Worm (Caenorhabditis elegans): ENCODE measurements around the gene F44E7.5.

DNA sequence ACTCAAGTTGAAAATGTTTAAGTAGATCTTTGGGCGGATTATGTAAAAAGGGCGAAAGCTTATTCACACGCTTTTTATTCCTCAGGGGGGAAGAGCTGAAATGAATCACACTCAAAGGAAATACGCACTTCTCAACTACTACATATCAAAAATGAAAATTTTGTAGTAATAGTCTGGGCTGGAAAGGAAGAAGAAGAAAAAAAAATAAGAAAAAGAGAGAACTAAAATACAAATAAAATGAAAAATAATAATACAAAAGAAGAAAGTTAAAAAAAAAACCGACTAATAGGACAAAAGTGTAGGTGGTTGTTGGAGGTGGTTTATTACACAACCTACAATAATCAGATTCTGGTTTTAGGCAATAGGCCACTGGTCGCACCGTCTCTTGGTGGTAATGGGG lies 44.7 kb downstream of the F44E7.5 start, which contains the start of gene K09H11.6:
- no peak for TF ChIP-seq flt-1 (GFP tag; IDR thresholded peaks at IDR 0.05)
- TF ChIP-seq scrt-1 (GFP tag; IDR thresholded peaks at IDR 0.05) = no peak
- TF ChIP-seq ama-1 (optimal IDR thresholded peaks at IDR 0.05) = no peak
- no peak for TF ChIP-seq hmg-4 (GFP tag; optimal IDR thresholded peaks at IDR 0.05)
- no peak for TF ChIP-seq tbx-11 (GFP tag; IDR thresholded peaks at IDR 0.05)
- TF ChIP-seq ceh-13 (GFP tag; optimal IDR thresholded peaks at IDR 0.05) = no peak

Measured in whole organism, early embryonic.